Worm (Caenorhabditis elegans): ENCODE data around the gene ceh-38.

ceh-38 gene

ce11 chrII:6943299-6944051 is 7.9 kb upstream of the ceh-38 start (continued):
- no peak for TF ChIP-seq Y48G9A.11 (GFP tag; IDR thresholded peaks at IDR 0.05)
- TF ChIP-seq nhr-6 (tag; optimal IDR thresholded peaks at IDR 0.05) = no peak
- no peak for TF ChIP-seq tra-1 (GFP tag; IDR thresholded peaks at IDR 0.05)
- TF ChIP-seq rbr-2 (tag; optimal IDR thresholded peaks at IDR 0.05) = peak; percentile 61
- TF ChIP-seq skn-1 (tag; optimal IDR thresholded peaks at IDR 0.05) = no peak
- TF ChIP-seq mes-2 (tag; optimal IDR thresholded peaks at IDR 0.05; ENCODE audit: poor library complexity, severe bottlenecking) = peak; percentile 37
- TF ChIP-seq Y5F2A.4 (GFP tag; optimal IDR thresholded peaks at IDR 0.05) = no peak
- no peak for TF ChIP-seq zfp-3 (GFP tag; conservative IDR thresholded peaks at IDR 0.05)
- TF ChIP-seq nhr-28 (tag; optimal IDR thresholded peaks at IDR 0.05) = peak; percentile 59
- TF ChIP-seq daf-19 (GFP tag; conservative IDR thresholded peaks at IDR 0.05) = no peak
- no peak for TF ChIP-seq dmd-8 (GFP tag; IDR thresholded peaks at IDR 0.05)
- no peak for TF ChIP-seq attf-4 (tag; optimal IDR thresholded peaks at IDR 0.05)
- TF ChIP-seq daf-8 (GFP tag; IDR thresholded peaks at IDR 0.05) = no peak
- TF ChIP-seq egl-27 (tag; optimal IDR thresholded peaks at IDR 0.05) = no peak
- no peak for TF ChIP-seq nhr-111 (GFP tag; optimal IDR thresholded peaks at IDR 0.05)
- TF ChIP-seq saeg-2 (GFP tag; IDR thresholded peaks at IDR 0.05) = no peak
- TF ChIP-seq F10B5.3 (tag; optimal IDR thresholded peaks at IDR 0.05) = no peak
- no peak for TF ChIP-seq dmd-9 (GFP tag; IDR thresholded peaks at IDR 0.05)
- TF ChIP-seq ceh-82 (tag; optimal IDR thresholded peaks at IDR 0.05) = no peak
- no peak for TF ChIP-seq php-3 (GFP tag; IDR thresholded peaks at IDR 0.05)
- TF ChIP-seq F44E2.7 (GFP tag; IDR thresholded peaks at IDR 0.05) = no peak
- TF ChIP-seq ceh-62 (tag; optimal IDR thresholded peaks at IDR 0.05) = no peak
- peak; percentile 18; the same call in 1 of the 2 replicates for TF ChIP-seq ctbp-1 (GFP tag; IDR thresholded peaks at IDR 0.05)
- TF ChIP-seq set-16 (GFP tag; IDR thresholded peaks at IDR 0.05) = peak; percentile 97
- peak; percentile 75 for TF ChIP-seq hmg-1.1 (GFP tag; IDR thresholded peaks at IDR 0.05)
- TF ChIP-seq ZK546.5 (tag; optimal IDR thresholded peaks at IDR 0.05) = no peak
- TF ChIP-seq pqm-1 (tag; optimal IDR thresholded peaks at IDR 0.05) = peak; percentile 63
- TF ChIP-seq lin-13 (GFP tag; optimal IDR thresholded peaks at IDR 0.05) = no peak
- peak; percentile 78 for TF ChIP-seq egl-43 (GFP tag; IDR thresholded peaks at IDR 0.05)
- no peak for TF ChIP-seq ces-1 (GFP tag; optimal IDR thresholded peaks at IDR 0.05)
- TF ChIP-seq lin-38 (GFP tag; IDR thresholded peaks at IDR 0.05) = no peak
- no peak for TF ChIP-seq snpc-1.2 (GFP tag; IDR thresholded peaks at IDR 0.05)
- no peak for TF ChIP-seq arid-1 (GFP tag; conservative IDR thresholded peaks at IDR 0.05)
- TF ChIP-seq ZK337.2 (GFP tag; IDR thresholded peaks at IDR 0.05) = no peak
- no peak for TF ChIP-seq fos-1 (tag; optimal IDR thresholded peaks at IDR 0.05)
- TF ChIP-seq zag-1 (tag; optimal IDR thresholded peaks at IDR 0.05) = no peak
- TF ChIP-seq gei-8 (GFP tag; optimal IDR thresholded peaks at IDR 0.05) = no peak
- TF ChIP-seq T26A8.4 (GFP tag; IDR thresholded peaks at IDR 0.05) = no peak
- peak in 1 of 2 experiments; percentile 33 for TF ChIP-seq unc-62 (GFP tag; optimal IDR thresholded peaks at IDR 0.05 in 1 of 2)
- no peak for TF ChIP-seq unc-62 (tag; optimal IDR thresholded peaks at IDR 0.05)
- no peak for TF ChIP-seq Y75B8A.6 (GFP tag; IDR thresholded peaks at IDR 0.05)
- TF ChIP-seq T20F7.1 (GFP tag; optimal IDR thresholded peaks at IDR 0.05) = peak; percentile 28
- TF ChIP-seq zfp-2 (tag; optimal IDR thresholded peaks at IDR 0.05) = no peak
- no peak for TF ChIP-seq F26F4.8 (GFP tag; conservative IDR thresholded peaks at IDR 0.05)
- TF ChIP-seq madf-9 (GFP tag; conservative IDR thresholded peaks at IDR 0.05) = no peak
- no peak for TF ChIP-seq ceh-28 (tag; optimal IDR thresholded peaks at IDR 0.05)
- TF ChIP-seq mdl-1 (tag; optimal IDR thresholded peaks at IDR 0.05) = no peak
- no peak for TF ChIP-seq lir-3 (tag; optimal IDR thresholded peaks at IDR 0.05)
- no peak for TF ChIP-seq F49E8.2 (tag; optimal IDR thresholded peaks at IDR 0.05; ENCODE audit: borderline replicate concordance)
- TF ChIP-seq lin-29 (GFP tag; IDR thresholded peaks at IDR 0.05) = no peak

Data from whole organism, L4 larva.